Worm (Caenorhabditis elegans) whole organism, L4 larva: ENCODE measurements around the gene odd-1.

Experiments used
- aha-1 ChIP-seq: fragments of 150-350 bp; peaks from one replicate; lab custom pipeline; 2014; ENCODE audit warnings: missing biosample characterization, missing genetic modification characterization
- ces-1 ChIP-seq: fragments of 150-350 bp; sonication (generic microtip); optimal IDR thresholded peaks from 4 replicates; lab custom pipeline; 2014; ENCODE audit warnings: missing biosample characterization, missing genetic modification reagents, missing genetic modification characterization
- lim-7 ChIP-seq: fragments of 200-800 bp; sonication (Bioruptor generic); IDR thresholded peaks from 2 replicates; pipeline ENCODE4 v1.3.6; 2022; ENCODE audit warnings: missing genetic modification characterization, missing compliant biosample characterization
- lin-13 ChIP-seq: fragments of 150-350 bp; optimal IDR thresholded peaks from 2 replicates; lab custom pipeline; 2014; ENCODE audit warnings: missing biosample characterization, missing genetic modification reagents, missing genetic modification characterization
- lin-39 ChIP-seq: fragments of 150-350 bp; optimal IDR thresholded peaks from 2 replicates; lab custom pipeline; 2014; ENCODE audit warnings: missing biosample characterization, missing genetic modification reagents, missing genetic modification characterization
- madf-5 ChIP-seq, 2 experiments: fragments of 200-800 bp; sonication (Bioruptor generic); IDR thresholded peaks; 2 replicates each; pipeline ENCODE4 v1.3.6; 2022; ENCODE audit warnings: missing compliant biosample characterization in 2 of 2, missing genetic modification characterization in 2 of 2
- mdl-1 ChIP-seq, 2 experiments: fragments of 150-350 bp in 1 of 2; sonication (generic microtip) in 1 of 2; optimal IDR thresholded peaks; 2 replicates each; lab custom pipeline; 2014 to 2017; ENCODE audit warnings: missing biosample characterization in 2 of 2, missing genetic modification characterization in 2 of 2
- nhr-237 ChIP-seq: sonication (generic microtip); optimal IDR thresholded peaks from 2 replicates; lab custom pipeline; 2017; ENCODE audit warnings: missing biosample characterization, missing genetic modification characterization
- nhr-41 ChIP-seq: fragments of 200-800 bp; sonication (Bioruptor generic); IDR thresholded peaks from 2 replicates; pipeline ENCODE4 v1.3.6; 2022; ENCODE audit warnings: missing genetic modification reagents, missing genetic modification characterization, missing compliant biosample characterization
- nhr-76 ChIP-seq: fragments of 150-350 bp; optimal IDR thresholded peaks from 2 replicates; lab custom pipeline; 2014; ENCODE audit warnings: missing biosample characterization, missing genetic modification characterization
- snpc-4 ChIP-seq: fragments of 150-350 bp; optimal IDR thresholded peaks from 2 replicates; lab custom pipeline; 2014; ENCODE audit warnings: missing biosample characterization, missing genetic modification characterization
- unc-62 ChIP-seq, 3 experiments: fragments of 150-350 bp in 1 of 3; sonication (generic microtip); optimal IDR thresholded peaks in 2 of 3; peaks in 1 of 3; 1 replicate in 1 of 3; 2 replicates in 2 of 3; lab custom pipeline; 2014 to 2017; ENCODE audit warnings: missing biosample characterization in 3 of 3, missing genetic modification characterization in 3 of 3, missing genetic modification reagents in 3 of 3, missing genotype in 1 of 3

DNA sequence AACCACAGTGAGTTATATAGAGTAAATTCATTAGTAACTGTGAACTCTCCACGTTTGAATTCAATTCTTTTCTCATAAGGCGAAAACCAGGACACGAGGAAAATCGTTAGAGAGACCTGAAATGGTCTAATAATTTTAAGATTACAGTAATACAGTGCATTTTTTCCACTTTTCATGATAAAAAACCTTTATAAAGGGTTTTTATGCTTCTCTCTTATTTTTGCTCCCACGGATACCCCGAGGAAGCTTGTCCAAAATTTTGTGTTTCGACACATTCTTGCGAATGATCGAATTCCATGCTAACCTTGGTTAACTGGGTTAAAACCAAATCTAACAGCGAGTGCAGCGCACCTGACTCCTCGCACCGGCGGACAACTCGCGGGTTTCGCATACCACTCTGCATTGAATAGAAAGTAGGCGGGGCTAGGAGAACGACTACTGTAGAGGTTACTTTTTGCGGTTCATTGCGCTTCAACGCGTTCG, 32.2 kb downstream of the odd-1 start:
- TF ChIP-seq unc-62 (GFP tag; optimal IDR thresholded peaks at IDR 0.05 in 1 of 2; lab: Kevin White, UChicago) (no peak), unc-62 (tag; optimal IDR thresholded peaks at IDR 0.05; lab: Kevin White, UChicago) (no peak), madf-5 (GFP tag; IDR thresholded peaks at IDR 0.05; lab: Robert Waterston, UW) (no peak), mdl-1 (tag; optimal IDR thresholded peaks at IDR 0.05; lab: Kevin White, UChicago) (no peak), nhr-76 (tag; lab: Kevin White, UChicago) (no peak), snpc-4 (peak; percentile 82), nhr-41 (GFP tag; lab: Robert Waterston, UW) (no peak), aha-1 (tag; lab: Kevin White, UChicago) (peak; percentile 79), lin-13 (GFP tag; lab: Kevin White, UChicago) (no peak), ces-1 (GFP tag; lab: Kevin White, UChicago) (no peak), lim-7 (no peak; the same call in 1 of the 2 replicates), nhr-237 (tag; lab: Kevin White, UChicago) (no peak), lin-39 (tag; lab: Kevin White, UChicago) (no peak)
